Worm (Caenorhabditis elegans) whole organism, L4/young adult: ENCODE data around the gene K12H6.6.

Source experiments
- dao-5 ChIP-seq: sonication (generic microtip); optimal IDR thresholded peaks from 2 replicates; lab custom pipeline; 2016; ENCODE audit warnings: missing genotype, missing genetic modification characterization, moderate library complexity, missing compliant biosample characterization
- him-1 ChIP-seq: sonication (generic microtip); optimal IDR thresholded peaks from 2 replicates; lab custom pipeline; 2016; ENCODE audit warnings: missing genotype, missing genetic modification reagents, missing genetic modification characterization, missing compliant biosample characterization

DNA sequence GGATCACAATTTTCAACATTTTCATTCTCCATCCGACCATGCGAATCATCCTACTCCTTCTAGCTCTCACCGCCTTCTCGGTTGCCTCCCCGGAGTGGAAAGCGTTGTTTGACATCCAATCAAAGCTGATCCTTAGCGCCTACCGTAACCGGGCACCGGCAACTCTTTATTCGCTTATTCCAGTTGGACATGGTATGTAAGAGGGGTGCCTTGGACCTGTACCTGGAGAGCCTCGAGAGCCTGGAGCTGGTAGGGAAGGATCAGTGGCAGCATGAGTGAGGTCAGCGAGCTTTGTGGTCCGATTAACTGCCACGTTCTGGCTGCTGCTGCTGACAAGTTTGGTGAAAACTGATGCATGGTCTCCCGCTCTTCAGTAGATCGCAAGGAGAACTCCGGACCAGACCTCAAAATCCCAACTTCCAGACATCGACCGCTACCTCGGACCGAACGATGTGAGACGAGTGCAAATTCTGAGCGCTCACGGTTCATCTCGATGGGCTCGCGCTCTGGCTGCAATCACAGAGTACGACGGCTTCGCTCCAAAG, 3.1 kb downstream of the K12H6.6 start, which contains the start of gene K12H6.8:
- no peak for TF ChIP-seq dao-5
- TF ChIP-seq him-1 (tag; lab: Kevin White, UChicago), result no peak
